Fruit fly (Drosophila melanogaster) whole organism, embryonic: ENCODE data around the gene CG13766.

Source experiments
- Asciz ChIP-seq: fragments of 200-800 bp; sonication (Bioruptor generic); optimal IDR thresholded peaks from 2 replicates; lab custom pipeline; 2017; ENCODE audit warnings: missing biosample characterization, mild to moderate bottlenecking, missing genetic modification characterization, missing genetic modification reagents
- BEAF-32 ChIP-seq: fragments of 200-800 bp; sonication (Bioruptor generic); optimal IDR thresholded peaks from 3 replicates; lab custom pipeline; 2017; ENCODE audit warnings: missing biosample characterization, missing genetic modification characterization, mild to moderate bottlenecking, moderate library complexity, missing genetic modification reagents
- CG10209 ChIP-seq: fragments of 200-800 bp; sonication (Bioruptor generic); optimal IDR thresholded peaks from 3 replicates; lab custom pipeline; 2017; ENCODE audit warnings: missing biosample characterization, mild to moderate bottlenecking, missing genetic modification characterization, missing genetic modification reagents
- CG11093 ChIP-seq: fragments of 200-800 bp; sonication (Bioruptor generic); IDR thresholded peaks from 3 replicates; pipeline ENCODE4 v1.3.6; 2022; ENCODE audit warnings: missing biosample characterization, missing genetic modification characterization
- CG11695 ChIP-seq: fragments of 200-800 bp; sonication (Bioruptor generic); IDR thresholded peaks from 3 replicates; pipeline ENCODE4 v1.3.6; 2022; ENCODE audit warnings: missing biosample characterization, missing genetic modification characterization
- CG12236 ChIP-seq: fragments of 200-800 bp; sonication (Bioruptor generic); optimal IDR thresholded peaks from 2 replicates; lab custom pipeline; 2016; ENCODE audit warnings: missing biosample characterization, missing genetic modification characterization
- CG1233 ChIP-seq: fragments of 200-800 bp; sonication (Bioruptor generic); optimal IDR thresholded peaks from 4 replicates; lab custom pipeline; 2018; ENCODE audit warnings: missing biosample characterization, mild to moderate bottlenecking, missing genetic modification characterization
- CG13123 ChIP-seq: fragments of 200-800 bp; sonication (Bioruptor generic); optimal IDR thresholded peaks from 2 replicates; lab custom pipeline; 2016; ENCODE audit warnings: missing biosample characterization, missing genetic modification characterization
- CG13287 ChIP-seq: fragments of 200-800 bp; sonication (Bioruptor generic); IDR thresholded peaks from 2 replicates; pipeline ENCODE4 v1.3.6; 2022; ENCODE audit warnings: missing biosample characterization, missing genetic modification characterization; ENCODE audit not compliant: partially characterized antibody
- CG14014 ChIP-seq: fragments of 200-800 bp; sonication (Bioruptor generic); IDR thresholded peaks from 2 replicates; pipeline ENCODE4 v1.3.6; 2022; ENCODE audit warnings: missing biosample characterization, missing genetic modification characterization
- CG18011 ChIP-seq: fragments of 200-800 bp; sonication (Bioruptor generic); optimal IDR thresholded peaks from 2 replicates; lab custom pipeline; 2017; ENCODE audit warnings: missing biosample characterization, missing genetic modification characterization, mild to moderate bottlenecking, moderate library complexity, missing genotype
- CG2678 ChIP-seq: fragments of 200-800 bp; sonication (Bioruptor generic); optimal IDR thresholded peaks from 3 replicates; lab custom pipeline; 2019; ENCODE audit warnings: missing biosample characterization, mild to moderate bottlenecking, missing genetic modification characterization, moderate library complexity
- CG3065 ChIP-seq: fragments of 200-800 bp; sonication (Bioruptor generic); optimal IDR thresholded peaks from 2 replicates; lab custom pipeline; 2016; ENCODE audit warnings: missing biosample characterization, missing genetic modification characterization
- CG31224 ChIP-seq: fragments of 200-800 bp; sonication (Bioruptor generic); IDR thresholded peaks from 2 replicates; pipeline ENCODE4 v1.3.6; 2022; ENCODE audit warnings: missing biosample characterization, missing genetic modification characterization
- CG32767 ChIP-seq: fragments of 200-800 bp; sonication (Bioruptor generic); IDR thresholded peaks from 2 replicates; pipeline ENCODE4 v1.3.6; 2022; ENCODE audit warnings: missing biosample characterization, missing genetic modification characterization
- CG3281 ChIP-seq: fragments of 200-800 bp; sonication (Bioruptor generic); optimal IDR thresholded peaks from 3 replicates; lab custom pipeline; 2017; ENCODE audit warnings: missing biosample characterization, mild to moderate bottlenecking, missing genetic modification characterization
- CG4328 ChIP-seq: fragments of 200-800 bp; sonication (Bioruptor generic); optimal IDR thresholded peaks from 3 replicates; lab custom pipeline; 2017; ENCODE audit warnings: missing biosample characterization, missing genetic modification reagents, missing genetic modification characterization
- CG4360 ChIP-seq: fragments of 200-800 bp; sonication (Bioruptor generic); IDR thresholded peaks from 2 replicates; pipeline ENCODE4 v1.3.6; 2022; ENCODE audit warnings: missing biosample characterization, missing genetic modification characterization
- CG43689 ChIP-seq: fragments of 200-800 bp; sonication (Bioruptor generic); IDR thresholded peaks from 2 replicates; pipeline ENCODE4 v1.3.6; 2022; ENCODE audit warnings: missing biosample characterization, missing genetic modification characterization
- CG4707 ChIP-seq: fragments of 200-800 bp; sonication (Bioruptor generic); optimal IDR thresholded peaks from 2 replicates; lab custom pipeline; 2018; ENCODE audit warnings: missing biosample characterization, mild to moderate bottlenecking, missing genetic modification characterization, moderate library complexity
- CG6765 ChIP-seq: fragments of 200-800 bp; sonication (Bioruptor generic); optimal IDR thresholded peaks from 3 replicates; lab custom pipeline; 2017; ENCODE audit warnings: missing biosample characterization, mild to moderate bottlenecking, missing genetic modification characterization
- D19A ChIP-seq: fragments of 200-800 bp; optimal IDR thresholded peaks from 3 replicates; lab custom pipeline; 2019; ENCODE audit warnings: missing biosample characterization, mild to moderate bottlenecking, missing genetic modification characterization, moderate library complexity
- Doc2 ChIP-seq: fragments of 200-800 bp; sonication (Bioruptor generic); IDR thresholded peaks from 2 replicates; pipeline ENCODE4 v1.3.6; 2022; ENCODE audit warnings: missing biosample characterization, missing genetic modification characterization
- Eip74EF ChIP-seq, 2 experiments: fragments of 200-800 bp in 1 of 2; fragments of >200 bp in 1 of 2; sonication (Bioruptor generic) in 1 of 2; optimal IDR thresholded peaks; 2 replicates each; lab custom pipeline; 2017 to 2019; ENCODE audit warnings: missing biosample characterization in 2 of 2, missing genetic modification characterization in 2 of 2, mild to moderate bottlenecking in 1 of 2, moderate library complexity in 1 of 2
- H15 ChIP-seq: fragments of 200-800 bp; sonication (Bioruptor generic); IDR thresholded peaks from 3 replicates; pipeline ENCODE4 v1.3.6; 2022; ENCODE audit warnings: missing biosample characterization, missing genetic modification characterization
- Hsf ChIP-seq: fragments of 200-800 bp; sonication (Bioruptor generic); optimal IDR thresholded peaks from 3 replicates; lab custom pipeline; 2016; ENCODE audit warnings: missing biosample characterization, missing genetic modification characterization
- Lhr ChIP-seq: fragments of 200-800 bp; sonication (Bioruptor generic); optimal IDR thresholded peaks from 3 replicates; lab custom pipeline; 2017; ENCODE audit warnings: mild to moderate bottlenecking, missing biosample characterization, missing genetic modification reagents, missing genetic modification characterization
- MTF-1 ChIP-seq: fragments of 200-800 bp; sonication (Bioruptor generic); optimal IDR thresholded peaks from 2 replicates; lab custom pipeline; 2018; ENCODE audit warnings: missing biosample characterization, mild to moderate bottlenecking, missing genetic modification characterization, borderline replicate concordance
- Rfx ChIP-seq: fragments of 200-800 bp; sonication (Bioruptor generic); IDR thresholded peaks from 2 replicates; pipeline ENCODE4 v1.3.6; 2022; ENCODE audit warnings: missing biosample characterization, missing genetic modification characterization
- Six4 ChIP-seq: fragments of 200-800 bp; sonication (Bioruptor generic); optimal IDR thresholded peaks from 2 replicates; lab custom pipeline; 2016; ENCODE audit warnings: missing biosample characterization, missing genetic modification characterization
- Sox100B ChIP-seq: fragments of 200-800 bp; sonication (Bioruptor generic); optimal IDR thresholded peaks from 3 replicates; lab custom pipeline; 2018; ENCODE audit warnings: missing biosample characterization, mild to moderate bottlenecking, missing genetic modification characterization
- Spps ChIP-seq: fragments of 200-800 bp; sonication (Bioruptor generic); optimal IDR thresholded peaks from 2 replicates; lab custom pipeline; 2018; ENCODE audit warnings: missing biosample characterization, mild to moderate bottlenecking, missing genetic modification characterization
- Sry-δ ChIP-seq: fragments of 200-800 bp; sonication (Bioruptor generic); optimal IDR thresholded peaks from 2 replicates; lab custom pipeline; 2016; ENCODE audit warnings: missing biosample characterization, missing genetic modification characterization
- abd-A ChIP-seq: fragments of 200-800 bp; sonication (Bioruptor generic); optimal IDR thresholded peaks from 3 replicates; lab custom pipeline; 2019; ENCODE audit warnings: missing biosample characterization, mild to moderate bottlenecking, missing genetic modification characterization, moderate library complexity
- ase ChIP-seq: fragments of 200-800 bp; sonication (Bioruptor generic); IDR thresholded peaks from 3 replicates; pipeline ENCODE4 v1.3.6; 2022; ENCODE audit warnings: missing biosample characterization, missing genetic modification characterization
- ash1 ChIP-seq: fragments of 200-800 bp; sonication (Bioruptor generic); optimal IDR thresholded peaks from 2 replicates; lab custom pipeline; 2018; ENCODE audit warnings: missing biosample characterization, mild to moderate bottlenecking, missing genetic modification characterization
- cas ChIP-seq: fragments of 200-800 bp; sonication (Bioruptor generic); IDR thresholded peaks from 2 replicates; pipeline ENCODE4 v1.3.6; 2022; ENCODE audit warnings: missing biosample characterization, missing genetic modification characterization
- chinmo ChIP-seq: fragments of 200-800 bp; sonication (Bioruptor generic); IDR thresholded peaks from 4 replicates; pipeline ENCODE4 v1.3.6; 2022; ENCODE audit warnings: missing biosample characterization, missing genetic modification characterization; ENCODE audit not compliant: partially characterized antibody
- danr ChIP-seq: fragments of 200-800 bp; sonication (Bioruptor generic); IDR thresholded peaks from 2 replicates; pipeline ENCODE4 v1.3.6; 2022; ENCODE audit warnings: missing biosample characterization, missing genetic modification characterization
- dm ChIP-seq: fragments of 200-800 bp; sonication (Bioruptor generic); optimal IDR thresholded peaks from 3 replicates; lab custom pipeline; 2016; ENCODE audit warnings: missing biosample characterization, missing genetic modification characterization
- ems ChIP-seq: fragments of 200-800 bp; sonication (Bioruptor generic); optimal IDR thresholded peaks from 3 replicates; lab custom pipeline; 2016; ENCODE audit warnings: missing biosample characterization, missing genetic modification characterization
- ewg ChIP-seq: fragments of 200-800 bp; sonication (Bioruptor generic); optimal IDR thresholded peaks from 3 replicates; lab custom pipeline; 2017; ENCODE audit warnings: mild to moderate bottlenecking, missing biosample characterization, missing genetic modification reagents, missing genetic modification characterization
- fu2 ChIP-seq: fragments of 200-800 bp; sonication (Bioruptor generic); optimal IDR thresholded peaks from 2 replicates; lab custom pipeline; 2016; ENCODE audit warnings: missing biosample characterization, missing genetic modification characterization
- gem ChIP-seq: fragments of 200-800 bp; sonication (Bioruptor generic); optimal IDR thresholded peaks from 2 replicates; lab custom pipeline; 2019; ENCODE audit warnings: missing biosample characterization, mild to moderate bottlenecking, missing genetic modification characterization, moderate library complexity
- gro ChIP-seq: fragments of 200-800 bp; sonication (Bioruptor generic); optimal IDR thresholded peaks from 2 replicates; lab custom pipeline; 2016; ENCODE audit warnings: missing biosample characterization, missing genetic modification characterization
- knrl ChIP-seq: fragments of 200-800 bp; sonication (Bioruptor generic); IDR thresholded peaks from 3 replicates; pipeline ENCODE4 v1.3.6; 2022; ENCODE audit warnings: missing biosample characterization, missing genetic modification characterization; ENCODE audit not compliant: partially characterized antibody
- mirr ChIP-seq: fragments of 200-800 bp; sonication (Bioruptor generic); optimal IDR thresholded peaks from 3 replicates; lab custom pipeline; 2018; ENCODE audit warnings: missing biosample characterization, mild to moderate bottlenecking, missing genetic modification characterization
- prd ChIP-seq, 3 experiments: fragments of >200 bp in 2 of 3; fragments of 200-800 bp in 1 of 3; sonication (Bioruptor generic) in 1 of 3; optimal IDR thresholded peaks in 2 of 3; IDR thresholded peaks in 1 of 3; 2 replicates in 2 of 3; 3 replicates in 1 of 3; pipeline versions ENCODE4 v1.3.6 to Lab custom; 2017 to 2022; ENCODE audit warnings: missing biosample characterization in 1 of 3, missing genetic modification characterization in 1 of 3
- stwl ChIP-seq: fragments of 200-800 bp; sonication (Bioruptor generic); optimal IDR thresholded peaks from 3 replicates; lab custom pipeline; 2018; ENCODE audit warnings: missing biosample characterization, mild to moderate bottlenecking, missing genetic modification characterization, moderate library complexity

CG13766 gene

dm6 chr2L:6601018-6601505 is 35.1 kb upstream of the CG13766 start, which contains the start of gene Dpp10 (continued):
- TF ChIP-seq knrl (GFP tag; lab: Robert Waterston, UW) (peak; percentile 50), Lhr (GFP tag; lab: Kevin White, UChicago) (peak; percentile 9), BEAF-32 (no peak), Eip74EF (GFP tag; optimal IDR thresholded peaks at IDR 0.05; lab: Kevin White, UChicago) (peak in 1 of 2 experiments; percentile 63), chinmo (GFP tag; lab: Robert Waterston, UW) (no peak), CG6765 (GFP tag; lab: Kevin White, UChicago) (peak; percentile 85), CG14014 (peak; percentile 98), D19A (tag; lab: Kevin White, UChicago) (peak; percentile 77), Hsf (GFP tag; lab: Kevin White, UChicago) (peak; percentile 92), gem (peak; percentile 95), mirr (GFP tag; lab: Kevin White, UChicago) (peak; percentile 71), CG32767 (GFP tag; lab: Robert Waterston, UW) (peak; percentile 95), Sry-δ (peak; percentile 49), CG18011 (GFP tag; lab: Kevin White, UChicago) (peak; percentile 80), CG1233 (GFP tag; lab: Kevin White, UChicago) (peak; percentile 81), CG4707 (GFP tag; lab: Kevin White, UChicago) (peak; percentile 59), fu2 (GFP tag; lab: Kevin White, UChicago) (peak; percentile 91), CG11695 (GFP tag; lab: Robert Waterston, UW) (peak; percentile 95), Asciz (peak; percentile 78), Rfx (GFP tag; lab: Robert Waterston, UW) (peak; percentile 99), H15 (peak; percentile 86), CG12236 (GFP tag; lab: Kevin White, UChicago) (peak; percentile 59), prd (optimal IDR thresholded peaks at IDR 0.05; lab: Kevin White, UChicago) (no peak), prd (GFP tag; IDR thresholded peaks at IDR 0.05; lab: Robert Waterston, UW) (peak; percentile 95), MTF-1 (GFP tag; lab: Kevin White, UChicago) (peak; percentile 25), ewg (GFP tag; lab: Kevin White, UChicago) (peak; percentile 74), dm (GFP tag; lab: Kevin White, UChicago) (peak; percentile 43), cas (peak; percentile 92), stwl (tag; lab: Kevin White, UChicago) (no peak), CG3065 (peak; percentile 26), CG3281 (GFP tag; lab: Kevin White, UChicago) (peak; percentile 92), gro (GFP tag; lab: Kevin White, UChicago) (peak; percentile 95), Spps (tag; lab: Kevin White, UChicago) (no peak), ash1 (peak; percentile 1), CG4360 (GFP tag; lab: Robert Waterston, UW) (peak; percentile 38; the same call in 1 of the 2 replicates), ase (GFP tag; lab: Robert Waterston, UW) (peak; percentile 88), CG4328 (GFP tag; lab: Kevin White, UChicago) (peak; percentile 79), CG13123 (peak; percentile 54), ems (GFP tag; lab: Kevin White, UChicago) (peak; percentile 91), Sox100B (peak; percentile 80), CG43689 (GFP tag; lab: Robert Waterston, UW) (peak; percentile 88), CG2678 (peak; percentile 95), CG31224 (GFP tag; lab: Robert Waterston, UW) (peak; percentile 91), CG13287 (GFP tag; lab: Robert Waterston, UW) (peak; percentile 58), CG11093 (GFP tag; lab: Robert Waterston, UW) (peak; percentile 91), Doc2 (GFP tag; lab: Robert Waterston, UW) (peak; percentile 87), abd-A (tag; lab: Kevin White, UChicago) (peak; percentile 65), danr (GFP tag; lab: Robert Waterston, UW) (peak; percentile 91), Six4 (GFP tag; lab: Kevin White, UChicago) (peak; percentile 62), CG10209 (peak; percentile 91)
